In genomic region chrX:3190837-3191458, dm6 we compare ENCODE assay signal across 4 fruit fly cellular contexts.
TF ChIP-seq lines count a peak whose summit lies in the region.

No protein-coding gene starts in this region.

- TF ChIP-seq CTCF in whole organism, embryonic (GFP tag; optimal IDR thresholded peaks at IDR 0.05; lab: Kevin White, UChicago) = no peak

TF ChIP-seq in whole organism, adult, 20 proteins besides CTCF, POLR2A, EP300 and RAD21:
- TF ChIP-seq Mnt (GFP tag; optimal IDR thresholded peaks at IDR 0.05; lab: Kevin White, UChicago) (no peak), tj (GFP tag; optimal IDR thresholded peaks at IDR 0.05; lab: Kevin White, UChicago) (peak; percentile 16)

TF ChIP-seq in whole organism, embryonic, 481 proteins besides CTCF, POLR2A, EP300 and RAD21:
- no peak for TF ChIP-seq cwo (GFP tag; optimal IDR thresholded peaks at IDR 0.05; lab: Kevin White, UChicago)
- no peak for TF ChIP-seq Bgb (GFP tag; IDR thresholded peaks at IDR 0.05; lab: Robert Waterston, UW; ENCODE audit: partially characterized antibody)
- TF ChIP-seq fd96Cb (tag; optimal IDR thresholded peaks at IDR 0.05; lab: Kevin White, UChicago) = no peak
- TF ChIP-seq ewg (GFP tag; optimal IDR thresholded peaks at IDR 0.05; lab: Kevin White, UChicago) = peak; percentile 33
- TF ChIP-seq slou (GFP tag; optimal IDR thresholded peaks at IDR 0.05; lab: Kevin White, UChicago) = no peak
- no peak for TF ChIP-seq CG1647 (GFP tag; optimal IDR thresholded peaks at IDR 0.05; lab: Kevin White, UChicago)
- no peak for TF ChIP-seq CG7271 (tag; optimal IDR thresholded peaks at IDR 0.05; lab: Kevin White, UChicago)
- 0 out of 3 replicates have a peak, but pooled peaks have one; percentile 21 for TF ChIP-seq Opbp (GFP tag; IDR thresholded peaks at IDR 0.05; lab: Robert Waterston, UW; ENCODE audit: partially characterized antibody)
- TF ChIP-seq Elba2 (GFP tag; optimal IDR thresholded peaks at IDR 0.05; lab: Kevin White, UChicago) = no peak
- TF ChIP-seq CG7745 (tag; optimal IDR thresholded peaks at IDR 0.05; lab: Kevin White, UChicago) = no peak
- TF ChIP-seq oc (tag; optimal IDR thresholded peaks at IDR 0.05; lab: Kevin White, UChicago) = no peak
- TF ChIP-seq z (GFP tag; IDR thresholded peaks at IDR 0.05; lab: Robert Waterston, UW) = peak; percentile 90
- no peak for TF ChIP-seq CG5180 (GFP tag; optimal IDR thresholded peaks at IDR 0.05; lab: Kevin White, UChicago)
- TF ChIP-seq ara (GFP tag; IDR thresholded peaks at IDR 0.05; lab: Robert Waterston, UW) = no peak
- TF ChIP-seq Trl (optimal IDR thresholded peaks at IDR 0.05; lab: Kevin White, UChicago) = peak; percentile 73 to 89
- no peak for TF ChIP-seq Trl (GFP tag; optimal IDR thresholded peaks at IDR 0.05; lab: Kevin White, UChicago)
- TF ChIP-seq nerfin-1 (tag; optimal IDR thresholded peaks at IDR 0.05; lab: Kevin White, UChicago) = peak; percentile 16
- no peak for TF ChIP-seq CG11695 (GFP tag; IDR thresholded peaks at IDR 0.05; lab: Robert Waterston, UW)
- TF ChIP-seq tin (GFP tag; optimal IDR thresholded peaks at IDR 0.05; lab: Kevin White, UChicago) = no peak

TF ChIP-seq in whole organism, prepupa, 60 proteins besides CTCF, POLR2A, EP300 and RAD21:
- TF ChIP-seq CG8632 (GFP tag; optimal IDR thresholded peaks at IDR 0.05; lab: Kevin White, UChicago) = no peak
- no peak; the same call in 2 of the 3 replicates for TF ChIP-seq CG8119 (GFP tag; IDR thresholded peaks at IDR 0.05; lab: Robert Waterston, UW)
- peak; percentile 46 for TF ChIP-seq svp (GFP tag; lab: Kevin White, UChicago)
- no peak for TF ChIP-seq CG6276 (GFP tag; optimal IDR thresholded peaks at IDR 0.05; lab: Kevin White, UChicago)
- peak; percentile 25 for TF ChIP-seq Eip78C (GFP tag; lab: Kevin White, UChicago)
- TF ChIP-seq dac (GFP tag; optimal IDR thresholded peaks at IDR 0.05; lab: Kevin White, UChicago) = no peak
- no peak for TF ChIP-seq Met (GFP tag; optimal IDR thresholded peaks at IDR 0.05; lab: Kevin White, UChicago)

TF ChIP-seq in whole organism, wandering third instar larva, 38 proteins besides CTCF, POLR2A, EP300 and RAD21:
- TF ChIP-seq Dif (GFP tag; optimal IDR thresholded peaks at IDR 0.05; lab: Kevin White, UChicago; ENCODE audit: partially characterized antibody) (peak; percentile 4), CG32264 (GFP tag; optimal IDR thresholded peaks at IDR 0.05; lab: Kevin White, UChicago) (no peak), Hnf4 (GFP tag; optimal IDR thresholded peaks at IDR 0.05; lab: Kevin White, UChicago) (no peak)
